Fruit fly (Drosophila melanogaster) whole organism, prepupa: ENCODE measurements around the gene mRpS2.

Experiments
- CG15336 ChIP-seq: fragments of 200-800 bp; sonication (Bioruptor generic); IDR thresholded peaks from 2 replicates; pipeline ENCODE4 v1.3.6; 2022; ENCODE audit warnings: missing biosample characterization, missing genetic modification characterization
- CG34406 ChIP-seq: fragments of 200-800 bp; sonication (Bioruptor generic); optimal IDR thresholded peaks from 3 replicates; lab custom pipeline; 2016; ENCODE audit warnings: missing biosample characterization, missing genetic modification characterization
- CG3919 ChIP-seq: fragments of 200-800 bp; sonication (Bioruptor generic); optimal IDR thresholded peaks from 3 replicates; lab custom pipeline; 2016; ENCODE audit warnings: missing biosample characterization, missing genetic modification characterization
- CG6276 ChIP-seq: fragments of 200-800 bp; sonication (Bioruptor generic); optimal IDR thresholded peaks from 2 replicates; lab custom pipeline; 2017; ENCODE audit warnings: missing biosample characterization, mild to moderate bottlenecking, missing genetic modification characterization
- CG8119 ChIP-seq: fragments of 200-800 bp; sonication (Bioruptor generic); IDR thresholded peaks from 3 replicates; pipeline ENCODE4 v1.3.6; 2022; ENCODE audit warnings: missing biosample characterization, missing genetic modification characterization
- Gug ChIP-seq: fragments of 200-800 bp; sonication (Bioruptor generic); IDR thresholded peaks from 2 replicates; pipeline ENCODE4 v1.3.6; 2022; ENCODE audit warnings: missing biosample characterization, missing genetic modification characterization
- Hr39 ChIP-seq: fragments of 200-800 bp; sonication (Bioruptor generic); optimal IDR thresholded peaks from 2 replicates; lab custom pipeline; 2016; ENCODE audit warnings: missing biosample characterization, missing genetic modification characterization
- OdsH ChIP-seq: fragments of 200-800 bp; sonication (Bioruptor generic); optimal IDR thresholded peaks from 3 replicates; lab custom pipeline; 2016; ENCODE audit warnings: missing biosample characterization, missing genetic modification characterization
- Sox15 ChIP-seq: fragments of 200-800 bp; sonication (Bioruptor generic); optimal IDR thresholded peaks from 3 replicates; lab custom pipeline; 2016; ENCODE audit warnings: missing biosample characterization, missing genetic modification characterization
- cyc ChIP-seq: fragments of 200-800 bp; sonication (Bioruptor generic); optimal IDR thresholded peaks from 3 replicates; lab custom pipeline; 2016; ENCODE audit warnings: missing biosample characterization, missing genetic modification characterization
- dsx ChIP-seq: fragments of 200-800 bp; optimal IDR thresholded peaks from 3 replicates; lab custom pipeline; 2019; ENCODE audit warnings: missing biosample characterization, mild to moderate bottlenecking, missing genetic modification characterization, moderate library complexity; ENCODE audit not compliant: poor library complexity, severe bottlenecking

dm6 chr2L:4887382-4888219 is 37.4 kb upstream of the mRpS2 start:
- peak; percentile 93 for TF ChIP-seq CG3919 (GFP tag; lab: Kevin White, UChicago)
- TF ChIP-seq Hr39 (GFP tag; lab: Kevin White, UChicago) = peak; percentile 85
- peak; percentile 95 for TF ChIP-seq dsx (GFP tag; lab: Kevin White, UChicago)
- TF ChIP-seq CG34406 = peak; percentile 92
- TF ChIP-seq OdsH (GFP tag; lab: Kevin White, UChicago) = peak; percentile 95
- TF ChIP-seq CG15336 (GFP tag; lab: Robert Waterston, UW) = peak; percentile 94
- TF ChIP-seq cyc (GFP tag; lab: Kevin White, UChicago) = peak; percentile 88
- peak; percentile 94 for TF ChIP-seq Gug (GFP tag; lab: Robert Waterston, UW)
- TF ChIP-seq CG8119 (GFP tag; lab: Robert Waterston, UW) = peak; percentile 94
- TF ChIP-seq Sox15 (GFP tag; lab: Kevin White, UChicago) = peak; percentile 86
- peak; percentile 78 for TF ChIP-seq CG6276 (GFP tag; lab: Kevin White, UChicago)
